Worm (Caenorhabditis elegans) whole organism, L4 larva: Measurements from ENCODE around the gene skr-6.

ENCODE experiments used
- F10B5.3 ChIP-seq: sonication (generic microtip); optimal IDR thresholded peaks from 2 replicates; lab custom pipeline; 2016; ENCODE audit warnings: mild to moderate bottlenecking, missing genetic modification characterization, missing compliant biosample characterization
- F26F4.8 ChIP-seq: fragments of 200-800 bp; sonication (Bioruptor generic); conservative IDR thresholded peaks from 2 replicates; pipeline ENCODE4 v1.3.6; 2022; ENCODE audit warnings: missing genetic modification characterization, missing compliant biosample characterization
- F49E8.2 ChIP-seq: sonication (generic microtip); optimal IDR thresholded peaks from 2 replicates; lab custom pipeline; 2016; ENCODE audit warnings: missing compliant biosample characterization, mild to moderate bottlenecking, missing genetic modification characterization, borderline replicate concordance
- R02D3.7 ChIP-seq: fragments of 150-350 bp; sonication (generic microtip); optimal IDR thresholded peaks from 3 replicates; lab custom pipeline; 2014; ENCODE audit warnings: missing biosample characterization, missing genetic modification characterization
- Y48G9A.11 ChIP-seq: fragments of 200-800 bp; sonication (Bioruptor generic); IDR thresholded peaks from 2 replicates; pipeline ENCODE4 v1.3.6; 2022; ENCODE audit warnings: missing genetic modification reagents, missing genetic modification characterization, missing compliant biosample characterization
- Y5F2A.4 ChIP-seq: fragments of 200-800 bp; sonication (Bioruptor generic); optimal IDR thresholded peaks from 2 replicates; lab custom pipeline; 2018; ENCODE audit warnings: mild to moderate bottlenecking, missing genetic modification characterization, missing compliant biosample characterization
- ZK337.2 ChIP-seq: fragments of 200-800 bp; sonication (Bioruptor generic); IDR thresholded peaks from 2 replicates; pipeline ENCODE4 v1.3.6; 2022; ENCODE audit warnings: missing genetic modification reagents, missing genetic modification characterization, missing compliant biosample characterization
- aha-1 ChIP-seq: fragments of 150-350 bp; peaks from one replicate; lab custom pipeline; 2014; ENCODE audit warnings: missing biosample characterization, missing genetic modification characterization
- ama-1 ChIP-seq: fragments of 150-350 bp; optimal IDR thresholded peaks from 2 replicates; lab custom pipeline; 2014; ENCODE audit warnings: inconsistent platforms, mixed read lengths
- arid-1 ChIP-seq: fragments of 200-800 bp; sonication (Bioruptor generic); conservative IDR thresholded peaks from 2 replicates; pipeline ENCODE4 v1.3.6; 2022; ENCODE audit warnings: missing genetic modification reagents, missing genetic modification characterization, missing compliant biosample characterization
- attf-4 ChIP-seq: sonication (generic microtip); optimal IDR thresholded peaks from 3 replicates; lab custom pipeline; 2017; ENCODE audit warnings: missing biosample characterization, missing genetic modification characterization
- ceh-28 ChIP-seq: fragments of 150-350 bp; optimal IDR thresholded peaks from 2 replicates; lab custom pipeline; 2014; ENCODE audit warnings: missing biosample characterization, missing genetic modification reagents, missing genetic modification characterization
- ceh-32 ChIP-seq: sonication (generic microtip); optimal IDR thresholded peaks from 2 replicates; lab custom pipeline; 2016; ENCODE audit warnings: mild to moderate bottlenecking, missing genetic modification characterization, missing compliant biosample characterization; ENCODE audit not compliant: poor library complexity
- ceh-62 ChIP-seq: sonication (generic microtip); optimal IDR thresholded peaks from 2 replicates; lab custom pipeline; 2017; ENCODE audit warnings: missing biosample characterization, missing genetic modification characterization
- cey-2 ChIP-seq: sonication (generic microtip); optimal IDR thresholded peaks from 3 replicates; lab custom pipeline; 2017; ENCODE audit warnings: missing genetic modification characterization, mild to moderate bottlenecking, missing compliant biosample characterization, antibody characterized with exemption, borderline replicate concordance; ENCODE audit not compliant: insufficient read depth
- daf-12 ChIP-seq: fragments of 150-350 bp; optimal IDR thresholded peaks from 2 replicates; lab custom pipeline; 2014; ENCODE audit warnings: missing biosample characterization, missing genetic modification reagents, missing genetic modification characterization
- dmd-6 ChIP-seq: fragments of 200-800 bp; sonication (Bioruptor generic); IDR thresholded peaks from 2 replicates; pipeline ENCODE4 v1.3.6; 2022; ENCODE audit warnings: missing genetic modification reagents, missing genetic modification characterization, missing compliant biosample characterization
- duxl-1 ChIP-seq: sonication (generic microtip); optimal IDR thresholded peaks from 2 replicates; lab custom pipeline; 2016; ENCODE audit warnings: mild to moderate bottlenecking, missing genetic modification characterization, moderate library complexity, missing compliant biosample characterization; ENCODE audit not compliant: poor library complexity
- dve-1 ChIP-seq: sonication (generic microtip); optimal IDR thresholded peaks from 2 replicates; lab custom pipeline; 2017; ENCODE audit warnings: antibody characterized with exemption, mild to moderate bottlenecking, missing genetic modification characterization, missing compliant biosample characterization; ENCODE audit not compliant: insufficient read depth
- egl-43 ChIP-seq: fragments of 200-800 bp; sonication (Bioruptor generic); IDR thresholded peaks from 2 replicates; pipeline ENCODE4 v1.3.6; 2022; ENCODE audit warnings: missing genetic modification reagents, missing genetic modification characterization, missing compliant biosample characterization
- hif-1 ChIP-seq, 2 experiments: sonication (generic microtip); optimal IDR thresholded peaks; 2 replicates each; lab custom pipeline; 2016 to 2017; ENCODE audit warnings: missing compliant biosample characterization in 2 of 2, missing genetic modification characterization in 2 of 2, missing genetic modification reagents in 2 of 2, missing genotype in 2 of 2, mild to moderate bottlenecking in 1 of 2
- hlh-11 ChIP-seq: fragments of 200-800 bp; sonication (Bioruptor generic); optimal IDR thresholded peaks from 2 replicates; lab custom pipeline; 2018; ENCODE audit warnings: mild to moderate bottlenecking, missing genetic modification characterization, missing compliant biosample characterization
- lin-13 ChIP-seq: fragments of 150-350 bp; optimal IDR thresholded peaks from 2 replicates; lab custom pipeline; 2014; ENCODE audit warnings: missing biosample characterization, missing genetic modification reagents, missing genetic modification characterization
- lsy-2 ChIP-seq, 2 experiments: fragments of 150-350 bp in 1 of 2; sonication (generic microtip) in 1 of 2; optimal IDR thresholded peaks; 2 replicates each; lab custom pipeline; 2014 to 2017; ENCODE audit warnings: missing biosample characterization in 2 of 2, missing genetic modification characterization in 2 of 2
- madf-9 ChIP-seq: fragments of 200-800 bp; sonication (Bioruptor generic); conservative IDR thresholded peaks from 2 replicates; pipeline ENCODE4 v1.3.6; 2022; ENCODE audit warnings: missing genetic modification reagents, missing genetic modification characterization, missing compliant biosample characterization
- mdt-29 ChIP-seq: fragments of 200-800 bp; sonication (Bioruptor generic); IDR thresholded peaks from 2 replicates; pipeline ENCODE4 v1.3.6; 2022; ENCODE audit warnings: missing genetic modification reagents, missing genetic modification characterization, missing compliant biosample characterization
- mxl-2 ChIP-seq: fragments of 200-800 bp; sonication (Bioruptor generic); conservative IDR thresholded peaks from 2 replicates; pipeline ENCODE4 v1.3.6; 2022; ENCODE audit warnings: missing genetic modification reagents, missing genetic modification characterization, missing compliant biosample characterization
- nhr-111 ChIP-seq: fragments of 200-800 bp; sonication (Bioruptor generic); optimal IDR thresholded peaks from 2 replicates; lab custom pipeline; 2018; ENCODE audit warnings: mild to moderate bottlenecking, missing genetic modification characterization, missing compliant biosample characterization
- nhr-28 ChIP-seq: fragments of 150-350 bp; optimal IDR thresholded peaks from 2 replicates; lab custom pipeline; 2014; ENCODE audit warnings: missing biosample characterization, missing genetic modification characterization
- nhr-6 ChIP-seq: fragments of 150-350 bp; optimal IDR thresholded peaks from 2 replicates; lab custom pipeline; 2014; ENCODE audit warnings: missing biosample characterization, missing genetic modification characterization
- nhr-76 ChIP-seq: fragments of 150-350 bp; optimal IDR thresholded peaks from 2 replicates; lab custom pipeline; 2014; ENCODE audit warnings: missing biosample characterization, missing genetic modification characterization
- pqm-1 ChIP-seq: sonication (generic microtip); optimal IDR thresholded peaks from 2 replicates; lab custom pipeline; 2017; ENCODE audit warnings: missing biosample characterization, missing genetic modification characterization
- snpc-1.2 ChIP-seq: fragments of 200-800 bp; sonication (Bioruptor generic); IDR thresholded peaks from 2 replicates; pipeline ENCODE4 v1.3.6; 2022; ENCODE audit warnings: missing genetic modification reagents, missing genetic modification characterization, missing compliant biosample characterization
- spr-1 ChIP-seq: sonication (generic microtip); optimal IDR thresholded peaks from 2 replicates; lab custom pipeline; 2016; ENCODE audit warnings: mild to moderate bottlenecking, missing genetic modification characterization, missing compliant biosample characterization
- tag-97 ChIP-seq: fragments of 200-800 bp; sonication (Bioruptor generic); IDR thresholded peaks from 2 replicates; pipeline ENCODE4 v1.3.6; 2022; ENCODE audit warnings: missing genetic modification characterization, missing compliant biosample characterization
- unc-130 ChIP-seq: sonication (generic microtip); optimal IDR thresholded peaks from 2 replicates; lab custom pipeline; 2016; ENCODE audit warnings: missing genetic modification reagents, missing genetic modification characterization, missing compliant biosample characterization
- unc-39 ChIP-seq: sonication (generic microtip); optimal IDR thresholded peaks from 2 replicates; lab custom pipeline; 2017; ENCODE audit warnings: missing biosample characterization, missing genetic modification characterization
- unc-62 ChIP-seq, 3 experiments: fragments of 150-350 bp in 1 of 3; sonication (generic microtip); optimal IDR thresholded peaks in 2 of 3; peaks in 1 of 3; 1 replicate in 1 of 3; 2 replicates in 2 of 3; lab custom pipeline; 2014 to 2017; ENCODE audit warnings: missing biosample characterization in 3 of 3, missing genetic modification characterization in 3 of 3, missing genetic modification reagents in 3 of 3, missing genotype in 1 of 3
- vab-7 ChIP-seq: fragments of 200-800 bp; sonication (Bioruptor generic); IDR thresholded peaks from 2 replicates; pipeline ENCODE4 v1.3.6; 2022; ENCODE audit warnings: missing genetic modification reagents, missing genetic modification characterization, missing compliant biosample characterization
- zag-1 ChIP-seq: fragments of 150-350 bp; optimal IDR thresholded peaks from 2 replicates; lab custom pipeline; 2014; ENCODE audit warnings: missing biosample characterization, missing genetic modification characterization
- zfp-3 ChIP-seq: fragments of 200-800 bp; sonication (Bioruptor generic); conservative IDR thresholded peaks from 2 replicates; pipeline ENCODE4 v1.3.6; 2022; ENCODE audit warnings: missing genetic modification reagents, missing genetic modification characterization, missing compliant biosample characterization
- zip-2 ChIP-seq: fragments of 150-350 bp; optimal IDR thresholded peaks from 2 replicates; lab custom pipeline; 2014; ENCODE audit warnings: missing biosample characterization, missing genetic modification characterization
- ztf-7 ChIP-seq: fragments of 150-350 bp; optimal IDR thresholded peaks from 2 replicates; lab custom pipeline; 2014; ENCODE audit warnings: missing biosample characterization, missing genetic modification characterization

The skr-6 gene

ce11 chrV:18292295-18292694 lies 22.5 kb upstream of the skr-6 start, which contains the start of gene Y51A2A.12:
TSS of gene Y51A2A.12 (plus strand) at chrV:18292595.
- no peak for TF ChIP-seq nhr-111 (GFP tag; lab: Kevin White, UChicago)
- no peak for TF ChIP-seq daf-12 (tag; lab: Kevin White, UChicago)

DNA sequence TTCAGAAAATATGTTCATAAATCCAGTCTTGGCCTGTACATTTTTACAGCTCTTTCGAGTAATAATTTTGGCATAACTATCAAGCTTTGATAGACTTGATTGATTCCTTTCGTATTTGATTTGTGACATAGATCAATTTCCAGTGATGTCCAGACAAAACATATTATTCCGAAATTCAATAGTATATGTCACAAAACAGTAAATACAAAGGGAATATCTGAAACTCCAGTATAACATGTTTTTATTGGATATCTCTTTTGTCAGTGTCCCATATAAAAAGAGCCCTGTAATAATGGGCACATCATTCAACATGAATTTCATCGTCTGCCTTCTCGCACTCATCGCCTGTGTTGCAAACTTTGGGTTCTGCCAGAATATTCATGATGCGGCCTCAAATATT lies 20.9 kb upstream of the skr-6 start, which contains the start of gene Y51A2A.4:
TSS of gene Y51A2A.4 (plus strand) at position 301 of the 400 bp plus-strand sequence.
- no peak for TF ChIP-seq unc-39 (tag; lab: Kevin White, UChicago)
- TF ChIP-seq mdt-29 (GFP tag; lab: Robert Waterston, UW): no peak
- TF ChIP-seq ceh-28: no peak
- TF ChIP-seq arid-1 (GFP tag; lab: Robert Waterston, UW): no peak
- no peak for TF ChIP-seq unc-130
- TF ChIP-seq dmd-6 (GFP tag; lab: Robert Waterston, UW): no peak
- TF ChIP-seq R02D3.7: no peak
- TF ChIP-seq nhr-6: no peak
- TF ChIP-seq F49E8.2 (tag; lab: Kevin White, UChicago): no peak
- TF ChIP-seq ceh-32 (tag; lab: Kevin White, UChicago): no peak
- TF ChIP-seq madf-9 (GFP tag; lab: Robert Waterston, UW): no peak
- no peak for TF ChIP-seq zip-2
- no peak for TF ChIP-seq snpc-1.2
- TF ChIP-seq daf-12 (tag; lab: Kevin White, UChicago): no peak
- TF ChIP-seq nhr-76 (tag; lab: Kevin White, UChicago): no peak
- TF ChIP-seq attf-4: no peak
- no peak for TF ChIP-seq mxl-2

DNA sequence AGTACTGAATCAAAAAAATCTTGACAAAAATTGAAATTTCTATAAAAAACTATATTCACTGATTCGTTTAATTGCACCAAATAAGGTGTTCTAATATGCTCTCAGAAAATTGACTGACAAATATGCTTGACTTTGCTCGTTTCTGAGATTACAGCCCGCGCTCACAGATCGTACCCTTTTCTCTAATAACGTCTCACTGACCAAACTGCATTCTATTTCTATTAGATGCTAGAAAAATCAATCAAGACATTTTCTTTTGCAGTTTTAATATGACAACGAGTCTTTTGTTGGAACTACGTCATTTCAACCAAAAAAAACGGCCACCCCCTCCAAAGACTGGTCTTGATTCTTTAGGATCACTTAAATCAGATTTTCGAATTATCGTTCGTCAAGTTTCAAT lies 12.8 kb upstream of the skr-6 start, which contains the start of gene clec-247:
TSS of gene clec-247 (plus strand) at position 301 of the 400 bp plus-strand sequence.
- no peak for TF ChIP-seq unc-39 (tag; lab: Kevin White, UChicago)
- TF ChIP-seq Y5F2A.4 (GFP tag; lab: Kevin White, UChicago): no peak
- no peak for TF ChIP-seq hlh-11
- no peak for TF ChIP-seq nhr-28 (tag; lab: Kevin White, UChicago)
- no peak for TF ChIP-seq ama-1 (lab: Kevin White, UChicago)
- TF ChIP-seq dve-1: no peak
- TF ChIP-seq egl-43: no peak
- no peak for TF ChIP-seq spr-1 (tag; lab: Kevin White, UChicago)
- TF ChIP-seq tag-97 (GFP tag; lab: Robert Waterston, UW): no peak
- no peak for TF ChIP-seq aha-1
- TF ChIP-seq lin-13 (GFP tag; lab: Kevin White, UChicago): no peak
- no peak for TF ChIP-seq ceh-62 (tag; lab: Kevin White, UChicago)
- no peak for TF ChIP-seq vab-7 (GFP tag; lab: Robert Waterston, UW)
- TF ChIP-seq daf-12 (tag; lab: Kevin White, UChicago): no peak
- TF ChIP-seq duxl-1 (tag; lab: Kevin White, UChicago): no peak
- no peak for TF ChIP-seq ceh-32 (tag; lab: Kevin White, UChicago)
- no peak for TF ChIP-seq zag-1
- no peak for TF ChIP-seq Y48G9A.11
- no peak for TF ChIP-seq cey-2 (tag; lab: Kevin White, UChicago)
- TF ChIP-seq, all 104 proteins: peak for 0

DNA sequence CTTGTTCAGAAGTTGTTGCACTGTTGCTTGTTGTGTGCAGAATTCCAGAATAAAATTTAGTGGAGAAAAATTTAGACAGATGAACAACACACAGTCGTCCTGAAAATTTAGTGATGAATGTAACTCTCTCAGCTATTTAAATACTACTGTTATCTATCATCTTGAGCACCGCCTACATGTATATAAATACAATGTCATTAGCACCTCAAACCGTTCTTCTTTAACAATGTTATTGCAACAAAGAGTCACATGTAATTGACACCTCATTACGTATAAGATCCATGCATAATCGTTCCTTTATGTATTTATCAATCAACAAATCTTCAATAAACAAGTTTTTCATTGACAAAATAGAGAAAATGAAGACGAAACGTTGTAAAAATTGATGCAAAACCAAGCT lies 11.0 kb upstream of the skr-6 start, which contains the start of gene Y51A2A.16:
TSS of gene Y51A2A.16 (minus strand) at position 101 of the 400 bp plus-strand sequence.
- TF ChIP-seq lsy-2 (tag; optimal IDR thresholded peaks at IDR 0.05; lab: Kevin White, UChicago) (no peak), F26F4.8 (GFP tag; lab: Robert Waterston, UW) (no peak), ZK337.2 (GFP tag; lab: Robert Waterston, UW) (no peak), spr-1 (tag; lab: Kevin White, UChicago) (no peak), ceh-32 (tag; lab: Kevin White, UChicago) (no peak), pqm-1 (tag; lab: Kevin White, UChicago) (no peak), aha-1 (no peak), madf-9 (GFP tag; lab: Robert Waterston, UW) (no peak), F10B5.3 (tag; lab: Kevin White, UChicago) (no peak), zfp-3 (no peak), ztf-7 (tag; lab: Kevin White, UChicago) (no peak), lin-13 (GFP tag; lab: Kevin White, UChicago) (no peak), hif-1 (tag; optimal IDR thresholded peaks at IDR 0.05; lab: Kevin White, UChicago) (no peak), unc-39 (tag; lab: Kevin White, UChicago) (no peak), nhr-28 (tag; lab: Kevin White, UChicago) (no peak), unc-62 (GFP tag; optimal IDR thresholded peaks at IDR 0.05 in 1 of 2; lab: Kevin White, UChicago) (no peak), unc-62 (tag; optimal IDR thresholded peaks at IDR 0.05; lab: Kevin White, UChicago) (no peak), vab-7 (GFP tag; lab: Robert Waterston, UW) (no peak)
- TF ChIP-seq, all 104 proteins: peak for 0
